Worm (Caenorhabditis elegans) whole organism, L1 larva: Measurements from ENCODE around the gene faah-4.

ENCODE experiments used
- mdl-1 ChIP-seq, 2 experiments: fragments of 150-350 bp; optimal IDR thresholded peaks; 2 replicates each; lab custom pipeline; 2014 to 2017; ENCODE audit warnings: missing biosample characterization in 2 of 2, missing genetic modification characterization in 2 of 2, inconsistent platforms in 1 of 2
- mep-1 ChIP-seq: fragments of 150-350 bp; optimal IDR thresholded peaks from 2 replicates; lab custom pipeline; 2014; ENCODE audit warnings: missing biosample characterization, missing genetic modification characterization
- zag-1 ChIP-seq: fragments of 150-350 bp; optimal IDR thresholded peaks from 2 replicates; lab custom pipeline; 2014; ENCODE audit warnings: missing biosample characterization, missing genetic modification characterization

ce11 chrIII:11856852-11857251, 52.8 kb downstream of the faah-4 start:
- TF ChIP-seq mdl-1 (tag; optimal IDR thresholded peaks at IDR 0.05; lab: Kevin White, UChicago), result no peak
- TF ChIP-seq mep-1 (tag; lab: Kevin White, UChicago), result no peak
- no peak for TF ChIP-seq zag-1 (tag; lab: Kevin White, UChicago)
